Worm (Caenorhabditis elegans): ENCODE measurements around the gene B0524.2.

DNA sequence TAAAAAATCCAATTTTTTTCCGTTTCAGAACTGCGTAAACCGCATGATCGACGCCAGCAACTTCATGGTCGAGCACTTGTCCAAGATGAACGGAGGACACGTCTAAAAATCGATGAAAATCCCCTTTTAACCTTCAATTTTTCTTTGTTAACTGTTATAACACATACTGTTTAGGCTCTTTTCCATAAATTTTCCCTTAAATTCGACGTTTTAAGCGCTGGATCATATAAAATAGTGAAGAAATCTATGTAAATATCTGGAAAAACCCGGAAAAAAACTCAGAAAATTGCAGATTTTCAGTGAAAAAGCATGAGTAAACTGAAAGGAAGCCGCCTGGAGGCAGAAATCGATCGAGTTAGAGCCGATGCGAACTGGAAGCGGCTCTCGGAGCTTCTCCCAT lies 33.7 kb upstream of the B0524.2 start, which contains the start of gene ttc-7:
- TF ChIP-seq mdl-1 (tag; optimal IDR thresholded peaks at IDR 0.05) (no peak), fos-1 (tag; optimal IDR thresholded peaks at IDR 0.05) (no peak), pqm-1 (tag; optimal IDR thresholded peaks at IDR 0.05) (no peak)
